Fruit fly (Drosophila melanogaster) whole organism, embryonic: ENCODE results near the gene CG4009.

Source experiments
- B-H1 ChIP-seq: fragments of 200-800 bp; sonication (Bioruptor generic); IDR thresholded peaks from 3 replicates; pipeline ENCODE4 v1.3.6; 2022; ENCODE audit warnings: missing biosample characterization, missing genetic modification characterization
- B-H2 ChIP-seq: fragments of 200-800 bp; sonication (Bioruptor generic); optimal IDR thresholded peaks from 2 replicates; lab custom pipeline; 2018; ENCODE audit warnings: missing biosample characterization, mild to moderate bottlenecking, missing genetic modification characterization
- C15 ChIP-seq: fragments of 200-800 bp; sonication (Bioruptor generic); IDR thresholded peaks from 3 replicates; pipeline ENCODE4 v1.3.6; 2022; ENCODE audit warnings: missing biosample characterization, missing genetic modification characterization
- CG11723 ChIP-seq: fragments of 200-800 bp; sonication (Bioruptor generic); optimal IDR thresholded peaks from 2 replicates; lab custom pipeline; 2017; ENCODE audit warnings: missing biosample characterization, mild to moderate bottlenecking, missing genetic modification characterization
- CG13287 ChIP-seq: fragments of 200-800 bp; sonication (Bioruptor generic); IDR thresholded peaks from 2 replicates; pipeline ENCODE4 v1.3.6; 2022; ENCODE audit warnings: missing biosample characterization, missing genetic modification characterization; ENCODE audit not compliant: partially characterized antibody
- CG13424 ChIP-seq: fragments of 200-800 bp; sonication (Bioruptor generic); optimal IDR thresholded peaks from 2 replicates; lab custom pipeline; 2019; ENCODE audit warnings: missing biosample characterization, mild to moderate bottlenecking, missing genetic modification characterization, moderate library complexity
- CG14667 ChIP-seq: fragments of 200-800 bp; sonication (Bioruptor generic); IDR thresholded peaks from 2 replicates; pipeline ENCODE4 v1.3.6; 2022; ENCODE audit warnings: missing biosample characterization, missing genetic modification characterization
- CG14860 ChIP-seq: fragments of 200-800 bp; sonication (Bioruptor generic); IDR thresholded peaks from 3 replicates; pipeline ENCODE4 v1.3.6; 2022; ENCODE audit warnings: missing biosample characterization, missing genetic modification characterization; ENCODE audit not compliant: partially characterized antibody
- CG15514 ChIP-seq: fragments of 200-800 bp; sonication (Bioruptor generic); optimal IDR thresholded peaks from 3 replicates; lab custom pipeline; 2017; ENCODE audit warnings: missing biosample characterization, missing genetic modification characterization, mild to moderate bottlenecking, moderate library complexity, missing genetic modification reagents
- CG16863 ChIP-seq: fragments of 200-800 bp; sonication (Bioruptor generic); optimal IDR thresholded peaks from 3 replicates; lab custom pipeline; 2016; ENCODE audit warnings: missing biosample characterization, missing genetic modification characterization
- CG17359 ChIP-seq: fragments of 200-800 bp; sonication (Bioruptor generic); optimal IDR thresholded peaks from 3 replicates; lab custom pipeline; 2018; ENCODE audit warnings: missing biosample characterization, mild to moderate bottlenecking, missing genetic modification characterization, moderate library complexity
- CG18599 ChIP-seq: fragments of 200-800 bp; sonication (Bioruptor generic); optimal IDR thresholded peaks from 3 replicates; lab custom pipeline; 2017; ENCODE audit warnings: missing biosample characterization, missing genetic modification characterization, mild to moderate bottlenecking, moderate library complexity, missing genetic modification reagents
- CG2712 ChIP-seq: fragments of 200-800 bp; optimal IDR thresholded peaks from 3 replicates; lab custom pipeline; 2019; ENCODE audit warnings: missing biosample characterization, mild to moderate bottlenecking, missing genetic modification characterization, moderate library complexity
- CG30403 ChIP-seq: fragments of 200-800 bp; sonication (Bioruptor generic); optimal IDR thresholded peaks from 3 replicates; lab custom pipeline; 2016; ENCODE audit warnings: missing biosample characterization, missing genetic modification characterization
- CG31224 ChIP-seq: fragments of 200-800 bp; sonication (Bioruptor generic); IDR thresholded peaks from 2 replicates; pipeline ENCODE4 v1.3.6; 2022; ENCODE audit warnings: missing biosample characterization, missing genetic modification characterization
- CG31388 ChIP-seq: fragments of 200-800 bp; sonication (Bioruptor generic); optimal IDR thresholded peaks from 2 replicates; lab custom pipeline; 2016; ENCODE audit warnings: missing biosample characterization, missing genetic modification characterization
- CG32767 ChIP-seq: fragments of 200-800 bp; sonication (Bioruptor generic); IDR thresholded peaks from 2 replicates; pipeline ENCODE4 v1.3.6; 2022; ENCODE audit warnings: missing biosample characterization, missing genetic modification characterization
- CG3726 ChIP-seq: fragments of 200-800 bp; sonication (Bioruptor generic); IDR thresholded peaks from 3 replicates; pipeline ENCODE4, ENCODE4 v1.3.6; 2022; ENCODE audit warnings: missing biosample characterization, missing genetic modification characterization
- CG4404 ChIP-seq: fragments of 200-800 bp; sonication (Bioruptor generic); IDR thresholded peaks from 2 replicates; pipeline ENCODE4 v1.3.6; 2022; ENCODE audit warnings: missing biosample characterization, missing genetic modification characterization
- CG4707 ChIP-seq: fragments of 200-800 bp; sonication (Bioruptor generic); optimal IDR thresholded peaks from 2 replicates; lab custom pipeline; 2018; ENCODE audit warnings: missing biosample characterization, mild to moderate bottlenecking, missing genetic modification characterization, moderate library complexity
- CG6175 ChIP-seq: fragments of 200-800 bp; sonication (Bioruptor generic); IDR thresholded peaks from 3 replicates; pipeline ENCODE4 v1.3.6; 2022; ENCODE audit warnings: missing biosample characterization, missing genetic modification characterization
- CG6765 ChIP-seq: fragments of 200-800 bp; sonication (Bioruptor generic); optimal IDR thresholded peaks from 3 replicates; lab custom pipeline; 2017; ENCODE audit warnings: missing biosample characterization, mild to moderate bottlenecking, missing genetic modification characterization
- CG6813 ChIP-seq: fragments of 200-800 bp; sonication (Bioruptor generic); optimal IDR thresholded peaks from 2 replicates; lab custom pipeline; 2017; ENCODE audit warnings: missing biosample characterization, missing genetic modification characterization, mild to moderate bottlenecking, moderate library complexity, missing genetic modification reagents
- ERR ChIP-seq: fragments of 200-800 bp; sonication (Bioruptor generic); optimal IDR thresholded peaks from 2 replicates; lab custom pipeline; 2016; ENCODE audit warnings: missing biosample characterization, missing genetic modification characterization
- Ets97D ChIP-seq: fragments of 200-800 bp; sonication (Bioruptor generic); optimal IDR thresholded peaks from 3 replicates; lab custom pipeline; 2016; ENCODE audit warnings: missing biosample characterization, missing genetic modification characterization
- HLH54F ChIP-seq: fragments of 200-800 bp; sonication (Bioruptor generic); optimal IDR thresholded peaks from 3 replicates; lab custom pipeline; 2016; ENCODE audit warnings: missing biosample characterization, missing genetic modification characterization
- HmgZ ChIP-seq: fragments of 200-800 bp; sonication (Bioruptor generic); optimal IDR thresholded peaks from 2 replicates; lab custom pipeline; 2018; ENCODE audit warnings: missing biosample characterization, mild to moderate bottlenecking, missing genetic modification characterization
- Hr3 ChIP-seq: fragments of 200-800 bp; sonication (Bioruptor generic); optimal IDR thresholded peaks from 3 replicates; lab custom pipeline; 2016; ENCODE audit warnings: missing biosample characterization, missing genetic modification characterization
- Lhr ChIP-seq: fragments of 200-800 bp; sonication (Bioruptor generic); optimal IDR thresholded peaks from 3 replicates; lab custom pipeline; 2017; ENCODE audit warnings: mild to moderate bottlenecking, missing biosample characterization, missing genetic modification reagents, missing genetic modification characterization
- Ssrp ChIP-seq: fragments of 200-800 bp; sonication (Bioruptor generic); optimal IDR thresholded peaks from 2 replicates; lab custom pipeline; 2018; ENCODE audit warnings: missing biosample characterization, mild to moderate bottlenecking, missing genetic modification characterization, moderate library complexity
- aop ChIP-seq: fragments of 200-800 bp; sonication (Bioruptor generic); IDR thresholded peaks from 2 replicates; pipeline ENCODE4 v1.3.6; 2022; ENCODE audit warnings: missing biosample characterization, missing genetic modification characterization
- crc ChIP-seq: fragments of 200-800 bp; sonication (Bioruptor generic); optimal IDR thresholded peaks from 2 replicates; lab custom pipeline; 2016; ENCODE audit warnings: missing biosample characterization, missing genetic modification characterization
- croc ChIP-seq: fragments of 200-800 bp; sonication (Bioruptor generic); conservative IDR thresholded peaks from 3 replicates; pipeline ENCODE4 v1.3.6; 2022; ENCODE audit warnings: missing biosample characterization, missing genetic modification characterization
- dmrt99B ChIP-seq: fragments of 200-800 bp; sonication (Bioruptor generic); optimal IDR thresholded peaks from 2 replicates; lab custom pipeline; 2018; ENCODE audit warnings: missing biosample characterization, mild to moderate bottlenecking, missing genetic modification characterization, moderate library complexity
- ftz-f1 ChIP-seq: fragments of 200-800 bp; sonication (Bioruptor generic); optimal IDR thresholded peaks from 2 replicates; lab custom pipeline; 2016; ENCODE audit warnings: missing biosample characterization, missing genetic modification characterization
- fu2 ChIP-seq: fragments of 200-800 bp; sonication (Bioruptor generic); optimal IDR thresholded peaks from 2 replicates; lab custom pipeline; 2016; ENCODE audit warnings: missing biosample characterization, missing genetic modification characterization
- grn ChIP-seq: fragments of 200-800 bp; sonication (Bioruptor generic); optimal IDR thresholded peaks from 3 replicates; lab custom pipeline; 2017; ENCODE audit warnings: missing biosample characterization, missing genetic modification characterization
- hb ChIP-seq: fragments of 200-800 bp; sonication (Bioruptor generic); IDR thresholded peaks from 3 replicates; pipeline ENCODE4 v1.3.6; 2022; ENCODE audit warnings: missing biosample characterization, missing genetic modification characterization; ENCODE audit not compliant: partially characterized antibody
- lmd ChIP-seq: fragments of 200-800 bp; sonication (Bioruptor generic); IDR thresholded peaks from 2 replicates; pipeline ENCODE4 v1.3.6; 2022; ENCODE audit warnings: missing biosample characterization, missing genetic modification characterization
- mirr ChIP-seq: fragments of 200-800 bp; sonication (Bioruptor generic); optimal IDR thresholded peaks from 3 replicates; lab custom pipeline; 2018; ENCODE audit warnings: missing biosample characterization, mild to moderate bottlenecking, missing genetic modification characterization
- nau ChIP-seq: fragments of 200-800 bp; sonication (Bioruptor generic); optimal IDR thresholded peaks from 3 replicates; lab custom pipeline; 2017; ENCODE audit warnings: missing biosample characterization, mild to moderate bottlenecking, missing genetic modification characterization, missing genetic modification reagents
- oc ChIP-seq: fragments of 200-800 bp; sonication (Bioruptor generic); optimal IDR thresholded peaks from 2 replicates; lab custom pipeline; 2018; ENCODE audit warnings: missing biosample characterization, mild to moderate bottlenecking, missing genetic modification characterization, moderate library complexity
- p53 ChIP-seq: fragments of 200-800 bp; sonication (Bioruptor generic); optimal IDR thresholded peaks from 2 replicates; lab custom pipeline; 2016; ENCODE audit warnings: missing biosample characterization, missing genetic modification characterization
- peb ChIP-seq: fragments of 200-800 bp; sonication (Bioruptor generic); IDR thresholded peaks from 2 replicates; pipeline ENCODE4 v1.3.6; 2022; ENCODE audit warnings: missing biosample characterization, missing genetic modification characterization
- ranshi ChIP-seq: fragments of 200-800 bp; sonication (Bioruptor generic); IDR thresholded peaks from 2 replicates; pipeline ENCODE4 v1.3.6; 2022; ENCODE audit warnings: missing biosample characterization, missing genetic modification characterization
- tll ChIP-seq, 2 experiments: fragments of 200-800 bp in 1 of 2; fragments of >200 bp in 1 of 2; sonication (Bioruptor generic) in 1 of 2; optimal IDR thresholded peaks; 2 replicates each; lab custom pipeline; 2017 to 2019; ENCODE audit warnings: missing biosample characterization in 2 of 2, missing genetic modification characterization in 2 of 2, mild to moderate bottlenecking in 1 of 2, moderate library complexity in 1 of 2
- vnd ChIP-seq: fragments of 200-800 bp; sonication (Bioruptor generic); IDR thresholded peaks from 3 replicates; pipeline ENCODE4 v1.3.6; 2022; ENCODE audit warnings: missing biosample characterization, missing genetic modification characterization; ENCODE audit not compliant: partially characterized antibody
- zen2 ChIP-seq: fragments of 200-800 bp; sonication (Bioruptor generic); IDR thresholded peaks from 3 replicates; pipeline ENCODE4 v1.3.6; 2022; ENCODE audit warnings: missing biosample characterization, missing genetic modification characterization; ENCODE audit not compliant: partially characterized antibody

CG4009 gene

DNA sequence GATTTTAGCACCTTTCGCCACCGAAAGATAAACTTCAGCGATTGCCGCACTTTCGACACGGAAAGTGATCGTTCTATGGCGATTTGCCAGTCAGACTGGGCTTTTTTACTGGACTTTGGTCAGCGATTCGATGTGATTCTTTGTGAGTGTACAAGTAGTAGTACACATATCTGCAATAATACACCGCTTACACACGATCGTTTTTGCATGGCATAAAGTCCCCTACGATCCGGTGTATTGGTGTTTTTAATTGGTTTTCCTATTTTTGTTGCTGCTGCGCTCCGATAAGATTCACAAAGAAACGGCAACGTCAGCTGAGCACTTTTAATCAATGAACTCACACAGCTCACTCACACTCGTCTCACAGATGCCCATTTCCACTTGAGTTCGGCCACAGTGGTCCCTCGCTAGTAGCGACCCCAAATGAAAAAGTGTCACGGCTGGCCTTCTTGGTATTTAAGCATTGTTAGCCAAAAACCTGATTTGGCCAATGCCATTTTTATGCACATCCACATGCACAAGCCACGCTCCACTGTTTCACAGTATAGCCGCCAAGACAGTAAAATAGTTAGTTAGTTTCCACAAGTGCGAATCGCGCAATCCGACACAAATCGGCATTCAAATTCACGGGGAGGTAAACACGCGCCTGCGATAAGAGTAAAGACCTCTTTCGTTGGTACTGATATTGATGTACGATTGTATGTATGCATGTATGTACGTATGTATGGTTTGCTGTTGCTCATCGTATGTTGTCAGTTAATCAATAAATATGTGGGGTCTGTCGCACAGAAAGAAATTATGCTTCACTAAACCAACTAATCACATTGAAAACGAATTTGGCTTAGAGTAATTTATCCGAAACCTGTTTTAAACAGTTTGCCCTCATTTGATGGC, 49.4 kb downstream of the CG4009 start (continued):
- TF ChIP-seq CG3726 (GFP tag; lab: Robert Waterston, UW): peak; percentile 86
- peak; percentile 81 for TF ChIP-seq oc (tag; lab: Kevin White, UChicago)
- TF ChIP-seq CG6175 (GFP tag; lab: Robert Waterston, UW): peak; percentile 96
- TF ChIP-seq hb (GFP tag; lab: Robert Waterston, UW): no peak
- peak; percentile 68 for TF ChIP-seq croc (GFP tag; lab: Robert Waterston, UW)
- peak; percentile 97 for TF ChIP-seq B-H2 (GFP tag; lab: Kevin White, UChicago)
- peak; percentile 98 for TF ChIP-seq CG18599
- peak; percentile 95 for TF ChIP-seq fu2
- peak; percentile 76 for TF ChIP-seq grn
- TF ChIP-seq peb (GFP tag; lab: Robert Waterston, UW): peak; percentile 84
- TF ChIP-seq CG15514 (GFP tag; lab: Kevin White, UChicago): peak; percentile 92
- TF ChIP-seq p53 (GFP tag; lab: Kevin White, UChicago): peak; percentile 83
- TF ChIP-seq CG6765 (GFP tag; lab: Kevin White, UChicago): peak; percentile 88
- TF ChIP-seq HmgZ (tag; lab: Kevin White, UChicago): peak; percentile 98
- TF ChIP-seq CG31224 (GFP tag; lab: Robert Waterston, UW): peak; percentile 94
- TF ChIP-seq CG31388: peak; percentile 30
- TF ChIP-seq B-H1 (GFP tag; lab: Robert Waterston, UW): peak; percentile 93
- peak; percentile 96 for TF ChIP-seq ERR (GFP tag; lab: Kevin White, UChicago)
- peak; percentile 91 for TF ChIP-seq CG11723 (GFP tag; lab: Kevin White, UChicago)
- TF ChIP-seq CG30403 (GFP tag; lab: Kevin White, UChicago): peak; percentile 91
- TF ChIP-seq CG32767 (GFP tag; lab: Robert Waterston, UW): peak; percentile 93
- TF ChIP-seq ftz-f1 (GFP tag; lab: Kevin White, UChicago): peak; percentile 87
- TF ChIP-seq CG14667 (GFP tag; lab: Robert Waterston, UW): peak; percentile 92
- peak; percentile 90 for TF ChIP-seq C15 (GFP tag; lab: Robert Waterston, UW)
- TF ChIP-seq Hr3 (GFP tag; lab: Kevin White, UChicago): peak; percentile 87
- peak; percentile 93 for TF ChIP-seq ranshi (GFP tag; lab: Robert Waterston, UW)
- peak; percentile 84 for TF ChIP-seq Ets97D (GFP tag; lab: Kevin White, UChicago)
- peak; percentile 77 for TF ChIP-seq Ssrp
- peak; percentile 95 for TF ChIP-seq CG4404
- TF ChIP-seq vnd: peak; percentile 55; the same call in 2 of the 3 replicates
- peak; percentile 90 for TF ChIP-seq dmrt99B (tag; lab: Kevin White, UChicago)
- no peak for TF ChIP-seq CG14860 (GFP tag; lab: Robert Waterston, UW)
- peak; percentile 89 for TF ChIP-seq CG16863
- peak; percentile 77 for TF ChIP-seq nau (GFP tag; lab: Kevin White, UChicago)
- peak; percentile 51 for TF ChIP-seq CG4707
- TF ChIP-seq aop (GFP tag; lab: Robert Waterston, UW): peak; percentile 91
- peak; percentile 20; the same call in 1 of the 2 replicates for TF ChIP-seq CG13287 (GFP tag; lab: Robert Waterston, UW)
- TF ChIP-seq tll (GFP tag; optimal IDR thresholded peaks at IDR 0.05; lab: Kevin White, UChicago): no peak
- TF ChIP-seq HLH54F: peak; percentile 97
- peak; percentile 91 for TF ChIP-seq CG13424
- TF ChIP-seq zen2 (GFP tag; lab: Robert Waterston, UW): no peak
- peak; percentile 89 for TF ChIP-seq CG6813 (GFP tag; lab: Kevin White, UChicago)
- peak; percentile 83 for TF ChIP-seq CG17359 (tag; lab: Kevin White, UChicago)
- TF ChIP-seq Lhr (GFP tag; lab: Kevin White, UChicago): peak; percentile 28
- TF ChIP-seq lmd (GFP tag; lab: Robert Waterston, UW): peak; percentile 97
- TF ChIP-seq CG2712 (tag; lab: Kevin White, UChicago): peak; percentile 78
- peak; percentile 98 for TF ChIP-seq mirr (GFP tag; lab: Kevin White, UChicago)
- peak; percentile 92 for TF ChIP-seq crc (GFP tag; lab: Kevin White, UChicago)
